Fruit fly (Drosophila melanogaster) whole organism, embryonic: Measurements from ENCODE around the gene ca.

Source experiments
- CG11093 ChIP-seq: fragments of 200-800 bp; sonication (Bioruptor generic); IDR thresholded peaks from 3 replicates; pipeline ENCODE4 v1.3.6; 2022; ENCODE audit warnings: missing biosample characterization, missing genetic modification characterization
- CG33557 ChIP-seq: fragments of 200-800 bp; sonication (Bioruptor generic); optimal IDR thresholded peaks from 2 replicates; lab custom pipeline; 2019; ENCODE audit warnings: missing biosample characterization, mild to moderate bottlenecking, missing genetic modification characterization, moderate library complexity
- Hand ChIP-seq: fragments of 200-800 bp; sonication (Bioruptor generic); optimal IDR thresholded peaks from 2 replicates; lab custom pipeline; 2017; ENCODE audit warnings: mild to moderate bottlenecking, missing biosample characterization, missing genetic modification reagents, missing genetic modification characterization
- Sox102F ChIP-seq: fragments of 200-800 bp; sonication (Bioruptor generic); optimal IDR thresholded peaks from 2 replicates; lab custom pipeline; 2018; ENCODE audit warnings: missing biosample characterization, mild to moderate bottlenecking, missing genetic modification characterization, moderate library complexity
- btn ChIP-seq: fragments of 200-800 bp; sonication (Bioruptor generic); optimal IDR thresholded peaks from 2 replicates; lab custom pipeline; 2016; ENCODE audit warnings: missing biosample characterization, missing genetic modification characterization
- cato ChIP-seq: fragments of 200-800 bp; sonication (Bioruptor generic); optimal IDR thresholded peaks from 2 replicates; lab custom pipeline; 2016; ENCODE audit warnings: missing biosample characterization, missing genetic modification characterization, borderline replicate concordance
- gfzf ChIP-seq: fragments of 200-800 bp; sonication (Bioruptor generic); optimal IDR thresholded peaks from 2 replicates; lab custom pipeline; 2016; ENCODE audit warnings: missing biosample characterization, mild to moderate bottlenecking, missing genetic modification characterization, moderate library complexity
- h ChIP-seq: fragments of >200 bp; optimal IDR thresholded peaks from 2 replicates; lab custom pipeline; 2017
- psq ChIP-seq: fragments of 200-800 bp; sonication (Bioruptor generic); optimal IDR thresholded peaks from 2 replicates; lab custom pipeline; 2017; ENCODE audit warnings: missing biosample characterization, missing genetic modification characterization

DNA sequence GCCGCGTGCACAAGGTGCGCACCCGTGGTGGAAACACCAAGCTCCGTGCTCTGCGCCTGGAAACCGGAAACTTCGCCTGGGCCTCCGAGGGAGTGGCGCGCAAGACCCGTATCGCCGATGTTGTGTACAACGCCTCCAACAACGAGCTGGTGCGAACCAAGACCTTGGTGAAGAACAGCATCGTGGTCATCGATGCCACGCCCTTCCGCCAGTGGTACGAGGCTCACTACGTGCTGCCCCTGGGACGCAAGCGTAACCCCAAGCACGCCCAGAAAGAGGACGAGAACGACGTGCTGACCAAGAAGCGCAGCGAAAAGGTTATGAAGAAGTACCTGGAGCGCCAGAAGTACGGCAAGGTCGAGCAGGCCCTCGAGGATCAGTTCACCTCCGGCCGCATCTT lies 56.2 kb downstream of the ca start:
- no peak for TF ChIP-seq h (lab: Kevin White, UChicago)
- no peak for TF ChIP-seq psq (GFP tag; lab: Kevin White, UChicago)
- no peak for TF ChIP-seq CG11093
- no peak for TF ChIP-seq Hand (GFP tag; lab: Kevin White, UChicago)
- TF ChIP-seq CG33557 (GFP tag; lab: Kevin White, UChicago) = no peak
- TF ChIP-seq cato (GFP tag; lab: Kevin White, UChicago) = no peak
- no peak for TF ChIP-seq btn (GFP tag; lab: Kevin White, UChicago)
- TF ChIP-seq Sox102F (GFP tag; lab: Kevin White, UChicago) = no peak
- no peak for TF ChIP-seq gfzf (GFP tag; lab: Kevin White, UChicago)
